Worm (Caenorhabditis elegans): ENCODE data around the gene unc-83.

DNA sequence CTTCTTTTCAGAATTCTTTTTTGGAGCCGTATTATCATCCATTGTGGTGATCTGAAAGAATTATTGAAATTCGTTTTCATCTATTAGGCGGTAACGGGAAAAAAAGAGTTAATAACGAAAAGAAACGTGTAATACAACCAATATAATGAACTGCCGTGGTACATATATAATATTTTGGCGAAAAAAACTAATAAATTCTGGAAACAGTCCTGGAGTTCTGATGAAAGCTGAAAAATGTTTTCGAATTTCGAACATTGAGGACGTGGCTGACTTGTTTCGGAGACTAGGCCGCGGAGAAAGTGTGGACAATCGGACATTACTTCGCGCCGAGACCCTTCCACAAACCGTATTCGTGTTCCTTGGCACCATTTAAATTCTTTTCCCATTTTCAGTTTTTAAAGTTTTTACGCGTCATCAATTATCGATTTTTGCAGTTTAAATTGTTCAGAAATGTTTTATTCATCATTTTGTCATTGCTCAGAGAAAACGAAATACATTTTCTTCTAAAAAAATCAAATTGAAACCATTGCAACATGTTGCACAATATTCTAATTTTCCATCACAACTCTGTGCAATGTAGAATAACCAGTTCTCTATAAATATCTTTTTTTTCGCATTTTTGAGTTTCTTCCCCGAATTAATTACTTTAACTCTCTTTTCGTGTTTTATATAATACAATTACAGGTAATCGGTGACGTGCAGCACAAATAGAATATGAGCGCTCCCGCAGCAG, 31.3 kb upstream of the unc-83 start, which contains the start of the genes gad-1 and erfa-1:
- TF ChIP-seq sdc-2 (tag; optimal IDR thresholded peaks at IDR 0.05) (no peak), dve-1 (tag; optimal IDR thresholded peaks at IDR 0.05) (no peak)
